Worm (Caenorhabditis elegans): ENCODE data around the gene pqn-32.
"Not testable (repeated sequence)": the region's sequence is repeated elsewhere in the genome, so short reads cannot be mapped to it uniquely, and the experiment has no call there.

DNA sequence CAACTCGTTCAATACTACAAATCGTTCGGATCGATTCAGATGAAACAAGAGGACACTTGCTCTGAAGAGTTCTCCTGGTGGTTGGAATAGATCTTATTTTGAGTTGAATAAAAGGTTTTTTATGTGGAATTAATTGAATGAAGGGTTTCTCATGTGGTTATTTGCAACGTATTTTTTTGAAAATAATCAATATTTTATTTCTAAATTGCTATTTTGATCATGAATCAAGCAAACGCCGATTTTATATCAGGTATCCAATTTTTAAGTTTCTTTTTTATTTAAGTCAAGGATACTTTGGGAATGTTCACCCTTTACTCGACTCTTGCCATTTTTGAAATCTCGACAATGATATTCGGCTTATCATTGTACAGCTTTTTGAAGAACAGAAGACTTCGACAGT is 27.2 kb upstream of the pqn-32 start, which contains the start of gene Y81G3A.2:
- not testable (repeated sequence) for TF ChIP-seq him-1, dao-5 (tag; optimal IDR thresholded peaks at IDR 0.05)
